4 fruit fly cellular contexts compared by ENCODE assay signal in the genomic region with DNA sequence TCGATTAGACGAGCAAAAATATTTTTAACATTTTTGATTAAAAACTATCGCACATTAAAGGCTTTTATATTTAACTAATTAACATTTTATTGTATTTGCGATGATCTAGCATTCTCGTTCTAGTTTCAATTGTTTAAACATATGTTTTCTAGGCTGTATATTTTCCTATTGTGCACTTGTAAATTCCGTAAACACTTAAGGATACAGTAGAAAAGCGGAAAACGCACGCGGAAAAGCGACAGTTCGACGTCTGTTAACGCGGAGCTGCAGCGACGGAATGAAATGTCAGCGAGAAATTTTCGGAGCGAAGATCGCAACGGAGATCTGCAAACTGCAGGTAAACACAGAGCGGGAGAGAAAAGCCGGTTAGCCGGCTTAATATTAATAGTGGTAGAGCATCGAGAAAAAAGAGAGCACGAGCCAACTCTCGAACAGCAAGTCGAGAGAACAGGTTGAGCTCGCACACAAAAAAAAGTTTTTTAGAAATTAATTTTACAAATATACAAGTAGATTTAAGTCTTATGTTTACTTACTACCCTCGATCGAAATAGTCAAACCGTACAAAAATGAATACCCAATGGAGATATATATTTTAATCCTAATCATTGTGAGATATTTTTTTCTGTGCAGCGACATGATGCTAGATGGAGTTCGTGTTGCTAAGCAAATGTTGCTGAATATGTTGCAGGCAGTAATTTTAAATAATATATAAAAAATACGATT.
A peak's percentile ranks its signal among the peaks of the same experiment; 100 is the strongest.
TF ChIP-seq lines count a peak whose summit lies in the region.

No protein-coding gene starts in this region.

TF ChIP-seq in whole organism, embryonic, 481 proteins besides CTCF, POLR2A, EP300 and RAD21 (continued from another document and continues in another):
- peak; percentile 76 for TF ChIP-seq CG6272 (GFP tag; IDR thresholded peaks at IDR 0.05; lab: Robert Waterston, UW)
- peak; percentile 89 for TF ChIP-seq CG12659 (GFP tag; optimal IDR thresholded peaks at IDR 0.05; lab: Kevin White, UChicago)
- TF ChIP-seq sna (GFP tag; IDR thresholded peaks at IDR 0.05; lab: Robert Waterston, UW; ENCODE audit: partially characterized antibody): no peak
- peak; percentile 89 for TF ChIP-seq CG8290 (GFP tag; optimal IDR thresholded peaks at IDR 0.05; lab: Kevin White, UChicago)
- TF ChIP-seq CG8290 (tag; optimal IDR thresholded peaks at IDR 0.05; lab: Kevin White, UChicago): peak; percentile 43 to 75
- peak; percentile 95 for TF ChIP-seq corto (GFP tag; optimal IDR thresholded peaks at IDR 0.05; lab: Kevin White, UChicago)
- TF ChIP-seq Drgx (GFP tag; IDR thresholded peaks at IDR 0.05; lab: Robert Waterston, UW): peak; percentile 98
- 0 out of 4 replicates have a peak, but pooled peaks have one; percentile 24 for TF ChIP-seq chinmo (GFP tag; IDR thresholded peaks at IDR 0.05; lab: Robert Waterston, UW; ENCODE audit: partially characterized antibody)
- TF ChIP-seq sim (GFP tag; IDR thresholded peaks at IDR 0.05; lab: Robert Waterston, UW): peak; percentile 86
- TF ChIP-seq CG7745 (tag; optimal IDR thresholded peaks at IDR 0.05; lab: Kevin White, UChicago): peak; percentile 60
- peak; percentile 89 for TF ChIP-seq ken (GFP tag; IDR thresholded peaks at IDR 0.05; lab: Robert Waterston, UW)
- TF ChIP-seq lbe (GFP tag; optimal IDR thresholded peaks at IDR 0.05; lab: Kevin White, UChicago): peak; percentile 85
- TF ChIP-seq CG2712 (tag; optimal IDR thresholded peaks at IDR 0.05; lab: Kevin White, UChicago): peak; percentile 97
- no peak for TF ChIP-seq Hand (GFP tag; optimal IDR thresholded peaks at IDR 0.05; lab: Kevin White, UChicago)
- no peak for TF ChIP-seq luna (GFP tag; optimal IDR thresholded peaks at IDR 0.05; lab: Kevin White, UChicago)
- peak; percentile 79 for TF ChIP-seq Hmr (GFP tag; optimal IDR thresholded peaks at IDR 0.05; lab: Kevin White, UChicago)
- TF ChIP-seq row (GFP tag; IDR thresholded peaks at IDR 0.05; lab: Robert Waterston, UW): peak; percentile 92
- peak; percentile 85 for TF ChIP-seq CG4730 (GFP tag; IDR thresholded peaks at IDR 0.05; lab: Robert Waterston, UW)
- TF ChIP-seq cato (GFP tag; optimal IDR thresholded peaks at IDR 0.05; lab: Kevin White, UChicago; ENCODE audit: borderline replicate concordance): peak; percentile 83
- TF ChIP-seq CG11085 (GFP tag; IDR thresholded peaks at IDR 0.05; lab: Robert Waterston, UW): 0 out of 2 replicates have a peak, but pooled peaks have one; percentile 51
- peak; percentile 49 for TF ChIP-seq her (GFP tag; optimal IDR thresholded peaks at IDR 0.05; lab: Kevin White, UChicago)
- TF ChIP-seq Chrac-16 (GFP tag; optimal IDR thresholded peaks at IDR 0.05; lab: Kevin White, UChicago): peak; percentile 93
- no peak for TF ChIP-seq CG11456 (GFP tag; IDR thresholded peaks at IDR 0.05; lab: Robert Waterston, UW)
- peak; percentile 76 for TF ChIP-seq CG9609 (GFP tag; optimal IDR thresholded peaks at IDR 0.05; lab: Kevin White, UChicago)
- peak in 1 of 2 experiments; percentile 2 for TF ChIP-seq insv (GFP tag; optimal IDR thresholded peaks at IDR 0.05; lab: Kevin White, UChicago)
- TF ChIP-seq pho (GFP tag; optimal IDR thresholded peaks at IDR 0.05; lab: Kevin White, UChicago): peak; percentile 42
- TF ChIP-seq lab (GFP tag; optimal IDR thresholded peaks at IDR 0.05; lab: Kevin White, UChicago): peak; percentile 88
- peak; percentile 73; the same call in 1 of the 2 replicates for TF ChIP-seq danr (GFP tag; IDR thresholded peaks at IDR 0.05; lab: Robert Waterston, UW)
- peak; percentile 94 for TF ChIP-seq az2 (GFP tag; optimal IDR thresholded peaks at IDR 0.05; lab: Kevin White, UChicago)

TF ChIP-seq in whole organism, prepupa, 60 proteins besides CTCF, POLR2A, EP300 and RAD21 (continued from another document and continues in another):
- TF ChIP-seq Sox102F (GFP tag; optimal IDR thresholded peaks at IDR 0.05; lab: Kevin White, UChicago) (peak; percentile 97), CG16779 (tag; optimal IDR thresholded peaks at IDR 0.05; lab: Kevin White, UChicago) (peak; percentile 93), Sox14 (GFP tag; optimal IDR thresholded peaks at IDR 0.05; lab: Kevin White, UChicago) (peak; percentile 96), Ets96B (tag; optimal IDR thresholded peaks at IDR 0.05; lab: Kevin White, UChicago) (peak; percentile 99), ss (GFP tag; optimal IDR thresholded peaks at IDR 0.05; lab: Kevin White, UChicago) (peak; percentile 73 to 78), fkh (GFP tag; optimal IDR thresholded peaks at IDR 0.05; lab: Kevin White, UChicago) (peak; percentile 53), CG31627 (GFP tag; optimal IDR thresholded peaks at IDR 0.05; lab: Kevin White, UChicago) (peak; percentile 92), CG32006 (GFP tag; optimal IDR thresholded peaks at IDR 0.05; lab: Kevin White, UChicago) (peak; percentile 96), CG6792 (GFP tag; optimal IDR thresholded peaks at IDR 0.05; lab: Kevin White, UChicago) (peak; percentile 96), Ets21C (GFP tag; optimal IDR thresholded peaks at IDR 0.05; lab: Kevin White, UChicago) (peak; percentile 83), CG15336 (GFP tag; IDR thresholded peaks at IDR 0.05; lab: Robert Waterston, UW) (peak; percentile 99), OdsH (GFP tag; optimal IDR thresholded peaks at IDR 0.05; lab: Kevin White, UChicago) (peak; percentile 98), salr (GFP tag; optimal IDR thresholded peaks at IDR 0.05; lab: Kevin White, UChicago) (peak; percentile 94 to 95), Smox (GFP tag; optimal IDR thresholded peaks at IDR 0.05; lab: Kevin White, UChicago) (peak; percentile 93), dac (GFP tag; optimal IDR thresholded peaks at IDR 0.05; lab: Kevin White, UChicago) (peak; percentile 90), Blimp-1 (GFP tag; optimal IDR thresholded peaks at IDR 0.05; lab: Kevin White, UChicago) (peak; percentile 74), CG6163 (GFP tag; IDR thresholded peaks at IDR 0.05; lab: Robert Waterston, UW) (peak; percentile 99), topi (GFP tag; optimal IDR thresholded peaks at IDR 0.05; lab: Kevin White, UChicago) (peak; percentile 94), CG6854 (GFP tag; optimal IDR thresholded peaks at IDR 0.05; lab: Kevin White, UChicago) (peak; percentile 85), CG8632 (GFP tag; optimal IDR thresholded peaks at IDR 0.05; lab: Kevin White, UChicago) (peak; percentile 97), Lpt (GFP tag; optimal IDR thresholded peaks at IDR 0.05; lab: Kevin White, UChicago) (peak; percentile 97), CG10669 (GFP tag; optimal IDR thresholded peaks at IDR 0.05; lab: Kevin White, UChicago) (peak; percentile 96), eg (GFP tag; IDR thresholded peaks at IDR 0.05; lab: Robert Waterston, UW) (peak; percentile 98), CG8119 (GFP tag; IDR thresholded peaks at IDR 0.05; lab: Robert Waterston, UW) (peak; percentile 98), Eip75B (GFP tag; optimal IDR thresholded peaks at IDR 0.05; lab: Kevin White, UChicago) (peak; percentile 97), CG10631 (GFP tag; optimal IDR thresholded peaks at IDR 0.05; lab: Kevin White, UChicago) (peak; percentile 98), CG11902 (GFP tag; optimal IDR thresholded peaks at IDR 0.05; lab: Kevin White, UChicago) (peak; percentile 82), Eip78C (GFP tag; lab: Kevin White, UChicago) (peak; percentile 97), pdm3 (GFP tag; optimal IDR thresholded peaks at IDR 0.05; lab: Kevin White, UChicago) (peak; percentile 97), Hr38 (GFP tag; optimal IDR thresholded peaks at IDR 0.05; lab: Kevin White, UChicago) (peak; percentile 15), CG9139 (GFP tag; optimal IDR thresholded peaks at IDR 0.05; lab: Kevin White, UChicago) (peak; percentile 96), Met (GFP tag; optimal IDR thresholded peaks at IDR 0.05; lab: Kevin White, UChicago) (peak; percentile 95)

TF ChIP-seq in whole organism, pupa, 21 proteins besides CTCF, POLR2A, EP300 and RAD21 (continued from another document):
- peak; percentile 94 for TF ChIP-seq Snoo (tag; optimal IDR thresholded peaks at IDR 0.05; lab: Kevin White, UChicago)
- TF ChIP-seq fd96Ca (GFP tag; IDR thresholded peaks at IDR 0.05; lab: Robert Waterston, UW): peak; percentile 95

TF ChIP-seq in whole organism, wandering third instar larva, 38 proteins besides CTCF, POLR2A, EP300 and RAD21 (continued from another document):
- TF ChIP-seq foxo (GFP tag; optimal IDR thresholded peaks at IDR 0.05; lab: Kevin White, UChicago) (peak; percentile 44 to 96), dmrt93B (GFP tag; optimal IDR thresholded peaks at IDR 0.05; lab: Kevin White, UChicago) (peak; percentile 83), ey (GFP tag; optimal IDR thresholded peaks at IDR 0.05; lab: Kevin White, UChicago) (peak; percentile 93), Hr78 (GFP tag; optimal IDR thresholded peaks at IDR 0.05; lab: Kevin White, UChicago) (no peak), psq (GFP tag; optimal IDR thresholded peaks at IDR 0.05; lab: Kevin White, UChicago) (peak; percentile 92), Jra (GFP tag; optimal IDR thresholded peaks at IDR 0.05; lab: Kevin White, UChicago) (peak; percentile 87), Vsx2 (GFP tag; optimal IDR thresholded peaks at IDR 0.05; lab: Kevin White, UChicago; ENCODE audit: partially characterized antibody) (peak; percentile 34), brk (GFP tag; optimal IDR thresholded peaks at IDR 0.05; lab: Kevin White, UChicago) (peak; percentile 96), sv (GFP tag; optimal IDR thresholded peaks at IDR 0.05; lab: Kevin White, UChicago) (peak; percentile 89), CrebA (GFP tag; optimal IDR thresholded peaks at IDR 0.05; lab: Kevin White, UChicago; ENCODE audit: borderline replicate concordance) (peak; percentile 81), sage (GFP tag; optimal IDR thresholded peaks at IDR 0.05; lab: Kevin White, UChicago) (peak; percentile 89), pan (optimal IDR thresholded peaks at IDR 0.05; lab: Kevin White, UChicago) (no peak), dl (GFP tag; optimal IDR thresholded peaks at IDR 0.05; lab: Kevin White, UChicago; ENCODE audit: insufficient read depth in 1 of 2, partially characterized antibody in 2 of 2) (no peak), Dfd (GFP tag; optimal IDR thresholded peaks at IDR 0.05; lab: Kevin White, UChicago) (no peak), HLH106 (tag; optimal IDR thresholded peaks at IDR 0.05; lab: Kevin White, UChicago) (peak; percentile 93), CG32264 (GFP tag; optimal IDR thresholded peaks at IDR 0.05; lab: Kevin White, UChicago) (peak; percentile 87), br (GFP tag; optimal IDR thresholded peaks at IDR 0.05; lab: Kevin White, UChicago) (peak; percentile 93), Sp1 (GFP tag; optimal IDR thresholded peaks at IDR 0.05; lab: Kevin White, UChicago) (peak; percentile 93)
TF ChIP-seq in whole organism, wandering third instar larva: peak in this region for 28.
